Fruit fly (Drosophila melanogaster): ENCODE results near the gene CG13308.

dm6 chr3L:8781993-8782392 is 26.4 kb upstream of the CG13308 start:
- TF ChIP-seq lola (GFP tag; optimal IDR thresholded peaks at IDR 0.05) (no peak), pan (optimal IDR thresholded peaks at IDR 0.05) (no peak), CrebA (GFP tag; optimal IDR thresholded peaks at IDR 0.05; ENCODE audit: borderline replicate concordance) (no peak), Hr78 (GFP tag; optimal IDR thresholded peaks at IDR 0.05) (no peak), usp (GFP tag; optimal IDR thresholded peaks at IDR 0.05) (no peak), OdsH (GFP tag; optimal IDR thresholded peaks at IDR 0.05) (no peak), psq (GFP tag; optimal IDR thresholded peaks at IDR 0.05) (no peak)

Data from whole organism, wandering third instar larva.